Fruit fly (Drosophila melanogaster) whole organism, embryonic: ENCODE measurements around the gene CG11370.

Experiments
- ATbp ChIP-seq: fragments of 200-800 bp; sonication (Bioruptor generic); optimal IDR thresholded peaks from 2 replicates; lab custom pipeline; 2017; ENCODE audit warnings: missing biosample characterization, mild to moderate bottlenecking, missing genetic modification characterization, missing genetic modification reagents
- Antp ChIP-seq: fragments of 200-800 bp; sonication (Bioruptor generic); optimal IDR thresholded peaks from 3 replicates; lab custom pipeline; 2016; ENCODE audit warnings: missing biosample characterization, missing genetic modification characterization
- Asciz ChIP-seq: fragments of 200-800 bp; sonication (Bioruptor generic); optimal IDR thresholded peaks from 2 replicates; lab custom pipeline; 2017; ENCODE audit warnings: missing biosample characterization, mild to moderate bottlenecking, missing genetic modification characterization, missing genetic modification reagents
- CG10209 ChIP-seq: fragments of 200-800 bp; sonication (Bioruptor generic); optimal IDR thresholded peaks from 3 replicates; lab custom pipeline; 2017; ENCODE audit warnings: missing biosample characterization, mild to moderate bottlenecking, missing genetic modification characterization, missing genetic modification reagents
- CG10462 ChIP-seq: fragments of 200-800 bp; sonication (Bioruptor generic); optimal IDR thresholded peaks from 2 replicates; lab custom pipeline; 2016; ENCODE audit warnings: missing biosample characterization, missing genetic modification characterization
- CG10565 ChIP-seq: fragments of 200-800 bp; sonication (Bioruptor generic); optimal IDR thresholded peaks from 3 replicates; lab custom pipeline; 2016; ENCODE audit warnings: missing biosample characterization, mild to moderate bottlenecking, missing genetic modification characterization
- CG10979 ChIP-seq: fragments of 200-800 bp; sonication (Bioruptor generic); optimal IDR thresholded peaks from 2 replicates; lab custom pipeline; 2018; ENCODE audit warnings: missing biosample characterization, mild to moderate bottlenecking, missing genetic modification characterization, moderate library complexity
- CG12299 ChIP-seq: fragments of 200-800 bp; sonication (Bioruptor generic); optimal IDR thresholded peaks from 2 replicates; lab custom pipeline; 2018; ENCODE audit warnings: missing biosample characterization, mild to moderate bottlenecking, missing genetic modification characterization
- CG13894 ChIP-seq: fragments of 200-800 bp; sonication (Bioruptor generic); optimal IDR thresholded peaks from 3 replicates; lab custom pipeline; 2018; ENCODE audit warnings: missing biosample characterization, mild to moderate bottlenecking, missing genetic modification characterization, moderate library complexity
- CG15073 ChIP-seq: fragments of 200-800 bp; sonication (Bioruptor generic); optimal IDR thresholded peaks from 2 replicates; lab custom pipeline; 2016; ENCODE audit warnings: missing biosample characterization, missing genetic modification characterization
- CG15269 ChIP-seq: fragments of 200-800 bp; sonication (Bioruptor generic); optimal IDR thresholded peaks from 2 replicates; lab custom pipeline; 2018; ENCODE audit warnings: missing biosample characterization, mild to moderate bottlenecking, missing genetic modification characterization, moderate library complexity
- CG18011 ChIP-seq: fragments of 200-800 bp; sonication (Bioruptor generic); optimal IDR thresholded peaks from 2 replicates; lab custom pipeline; 2017; ENCODE audit warnings: missing biosample characterization, missing genetic modification characterization, mild to moderate bottlenecking, moderate library complexity, missing genotype
- CG2116 ChIP-seq: fragments of 200-800 bp; sonication (Bioruptor generic); optimal IDR thresholded peaks from 3 replicates; lab custom pipeline; 2018; ENCODE audit warnings: missing biosample characterization, mild to moderate bottlenecking, missing genetic modification characterization
- CG31224 ChIP-seq: fragments of 200-800 bp; sonication (Bioruptor generic); IDR thresholded peaks from 2 replicates; pipeline ENCODE4 v1.3.6; 2022; ENCODE audit warnings: missing biosample characterization, missing genetic modification characterization
- CG3847 ChIP-seq: fragments of 200-800 bp; sonication (Bioruptor generic); IDR thresholded peaks from 2 replicates; pipeline ENCODE4 v1.3.6; 2022; ENCODE audit warnings: missing biosample characterization, missing genetic modification characterization
- CG6175 ChIP-seq: fragments of 200-800 bp; sonication (Bioruptor generic); IDR thresholded peaks from 3 replicates; pipeline ENCODE4 v1.3.6; 2022; ENCODE audit warnings: missing biosample characterization, missing genetic modification characterization
- CG6654 ChIP-seq: fragments of 200-800 bp; sonication (Bioruptor generic); optimal IDR thresholded peaks from 2 replicates; lab custom pipeline; 2017; ENCODE audit warnings: missing biosample characterization, mild to moderate bottlenecking, missing genetic modification characterization
- CG7987 ChIP-seq: fragments of 200-800 bp; sonication (Bioruptor generic); optimal IDR thresholded peaks from 2 replicates; lab custom pipeline; 2018; ENCODE audit warnings: missing biosample characterization, mild to moderate bottlenecking, missing genetic modification characterization, moderate library complexity
- CG8765 ChIP-seq: fragments of 200-800 bp; sonication (Bioruptor generic); IDR thresholded peaks from 2 replicates; pipeline ENCODE4 v1.3.6; 2022; ENCODE audit warnings: missing biosample characterization, missing genetic modification characterization
- CG9609 ChIP-seq: fragments of 200-800 bp; sonication (Bioruptor generic); optimal IDR thresholded peaks from 3 replicates; lab custom pipeline; 2016; ENCODE audit warnings: missing biosample characterization, missing genetic modification characterization
- Dad ChIP-seq: fragments of 200-800 bp; sonication (Bioruptor generic); optimal IDR thresholded peaks from 3 replicates; lab custom pipeline; 2016; ENCODE audit warnings: missing biosample characterization, missing genetic modification characterization
- Dbx ChIP-seq: fragments of 200-800 bp; sonication (Bioruptor generic); IDR thresholded peaks from 3 replicates; pipeline ENCODE4 v1.3.6; 2022; ENCODE audit warnings: missing biosample characterization, missing genetic modification characterization
- Deaf1 ChIP-seq: fragments of 200-800 bp; optimal IDR thresholded peaks from 3 replicates; lab custom pipeline; 2019; ENCODE audit warnings: missing biosample characterization, mild to moderate bottlenecking, missing genetic modification characterization, moderate library complexity
- Gsc ChIP-seq: fragments of 200-800 bp; sonication (Bioruptor generic); IDR thresholded peaks from 2 replicates; pipeline ENCODE4 v1.3.6; 2022; ENCODE audit warnings: missing biosample characterization, missing genetic modification characterization
- HHEX ChIP-seq: fragments of 200-800 bp; sonication (Bioruptor generic); optimal IDR thresholded peaks from 3 replicates; lab custom pipeline; 2017; ENCODE audit warnings: missing biosample characterization, mild to moderate bottlenecking, missing genetic modification characterization, missing genetic modification reagents
- Hmr ChIP-seq: fragments of 200-800 bp; sonication (Bioruptor generic); optimal IDR thresholded peaks from 3 replicates; lab custom pipeline; 2017; ENCODE audit warnings: mild to moderate bottlenecking, missing biosample characterization, missing genetic modification reagents, missing genetic modification characterization
- Rx ChIP-seq: fragments of 200-800 bp; sonication (Bioruptor generic); IDR thresholded peaks from 2 replicates; pipeline ENCODE4 v1.3.6; 2022; ENCODE audit warnings: missing biosample characterization, missing genetic modification characterization
- Scr ChIP-seq: fragments of 200-800 bp; sonication (Bioruptor generic); IDR thresholded peaks from 2 replicates; pipeline ENCODE4 v1.3.6; 2022; ENCODE audit warnings: missing biosample characterization, missing genetic modification characterization; ENCODE audit not compliant: partially characterized antibody
- Side ChIP-seq: fragments of 200-800 bp; sonication (Bioruptor generic); optimal IDR thresholded peaks from 2 replicates; lab custom pipeline; 2016; ENCODE audit warnings: missing biosample characterization, missing genetic modification characterization
- ara ChIP-seq: fragments of 200-800 bp; sonication (Bioruptor generic); IDR thresholded peaks from 2 replicates; pipeline ENCODE4 v1.3.6; 2022; ENCODE audit warnings: missing biosample characterization, missing genetic modification characterization
- cas ChIP-seq: fragments of 200-800 bp; sonication (Bioruptor generic); IDR thresholded peaks from 2 replicates; pipeline ENCODE4 v1.3.6; 2022; ENCODE audit warnings: missing biosample characterization, missing genetic modification characterization
- chif ChIP-seq, 2 experiments: fragments of 200-800 bp; sonication (Bioruptor generic); optimal IDR thresholded peaks; 3 replicates each; lab custom pipeline; 2016; ENCODE audit warnings: missing biosample characterization in 2 of 2, missing genetic modification characterization in 2 of 2
- corto ChIP-seq: fragments of 200-800 bp; sonication (Bioruptor generic); optimal IDR thresholded peaks from 2 replicates; lab custom pipeline; 2016; ENCODE audit warnings: missing biosample characterization, mild to moderate bottlenecking, missing genetic modification characterization, moderate library complexity
- danr ChIP-seq: fragments of 200-800 bp; sonication (Bioruptor generic); IDR thresholded peaks from 2 replicates; pipeline ENCODE4 v1.3.6; 2022; ENCODE audit warnings: missing biosample characterization, missing genetic modification characterization
- gce ChIP-seq: fragments of 200-800 bp; sonication (Bioruptor generic); IDR thresholded peaks from 3 replicates; pipeline ENCODE4 v1.3.6; 2022; ENCODE audit warnings: missing biosample characterization, missing genetic modification characterization
- hkb ChIP-seq, 2 experiments: fragments of 200-800 bp in 1 of 2; fragments of >200 bp in 1 of 2; sonication (Bioruptor generic) in 1 of 2; IDR thresholded peaks in 1 of 2; optimal IDR thresholded peaks in 1 of 2; 2 replicates each; pipeline versions ENCODE4 v1.3.6 to Lab custom; 2017 to 2022; ENCODE audit warnings: missing biosample characterization in 1 of 2, missing genetic modification characterization in 1 of 2
- jing ChIP-seq: fragments of 200-800 bp; sonication (Bioruptor generic); optimal IDR thresholded peaks from 2 replicates; lab custom pipeline; 2018; ENCODE audit warnings: missing biosample characterization, mild to moderate bottlenecking, missing genetic modification characterization
- lbe ChIP-seq: fragments of 200-800 bp; sonication (Bioruptor generic); optimal IDR thresholded peaks from 2 replicates; lab custom pipeline; 2016; ENCODE audit warnings: missing biosample characterization, mild to moderate bottlenecking, missing genetic modification characterization
- mld ChIP-seq: fragments of 200-800 bp; sonication (Bioruptor generic); IDR thresholded peaks from 3 replicates; pipeline ENCODE4 v1.3.6; 2022; ENCODE audit warnings: missing biosample characterization, missing genetic modification characterization; ENCODE audit not compliant: partially characterized antibody
- org-1 ChIP-seq: fragments of 200-800 bp; sonication (Bioruptor generic); optimal IDR thresholded peaks from 2 replicates; lab custom pipeline; 2017; ENCODE audit warnings: missing biosample characterization, missing genetic modification characterization
- phol ChIP-seq: fragments of 200-800 bp; sonication (Bioruptor generic); optimal IDR thresholded peaks from 3 replicates; lab custom pipeline; 2018; ENCODE audit warnings: missing biosample characterization, mild to moderate bottlenecking, missing genetic modification characterization, moderate library complexity
- ranshi ChIP-seq: fragments of 200-800 bp; sonication (Bioruptor generic); IDR thresholded peaks from 2 replicates; pipeline ENCODE4 v1.3.6; 2022; ENCODE audit warnings: missing biosample characterization, missing genetic modification characterization
- row ChIP-seq: fragments of 200-800 bp; sonication (Bioruptor generic); IDR thresholded peaks from 3 replicates; pipeline ENCODE4 v1.3.6; 2022; ENCODE audit warnings: missing biosample characterization, missing genetic modification characterization
- tgo ChIP-seq: fragments of 200-800 bp; sonication (Bioruptor generic); IDR thresholded peaks from 3 replicates; pipeline ENCODE4 v1.3.6; 2022; ENCODE audit warnings: missing biosample characterization, missing genetic modification characterization
- unc-4 ChIP-seq: fragments of 200-800 bp; sonication (Bioruptor generic); IDR thresholded peaks from 2 replicates; pipeline ENCODE4 v1.3.6; 2022; ENCODE audit warnings: missing biosample characterization, missing genetic modification characterization; ENCODE audit not compliant: partially characterized antibody
- unpg ChIP-seq: fragments of 200-800 bp; sonication (Bioruptor generic); optimal IDR thresholded peaks from 3 replicates; lab custom pipeline; 2018; ENCODE audit warnings: missing biosample characterization, mild to moderate bottlenecking, missing genetic modification characterization, moderate library complexity
- wor ChIP-seq: fragments of 200-800 bp; sonication (Bioruptor generic); IDR thresholded peaks from 2 replicates; pipeline ENCODE4 v1.3.6; 2022; ENCODE audit warnings: missing biosample characterization, missing genetic modification characterization
- zfh2 ChIP-seq: fragments of 200-800 bp; sonication (Bioruptor generic); optimal IDR thresholded peaks from 2 replicates; lab custom pipeline; 2016; ENCODE audit warnings: missing biosample characterization, missing genetic modification characterization

CG11370 gene

DNA sequence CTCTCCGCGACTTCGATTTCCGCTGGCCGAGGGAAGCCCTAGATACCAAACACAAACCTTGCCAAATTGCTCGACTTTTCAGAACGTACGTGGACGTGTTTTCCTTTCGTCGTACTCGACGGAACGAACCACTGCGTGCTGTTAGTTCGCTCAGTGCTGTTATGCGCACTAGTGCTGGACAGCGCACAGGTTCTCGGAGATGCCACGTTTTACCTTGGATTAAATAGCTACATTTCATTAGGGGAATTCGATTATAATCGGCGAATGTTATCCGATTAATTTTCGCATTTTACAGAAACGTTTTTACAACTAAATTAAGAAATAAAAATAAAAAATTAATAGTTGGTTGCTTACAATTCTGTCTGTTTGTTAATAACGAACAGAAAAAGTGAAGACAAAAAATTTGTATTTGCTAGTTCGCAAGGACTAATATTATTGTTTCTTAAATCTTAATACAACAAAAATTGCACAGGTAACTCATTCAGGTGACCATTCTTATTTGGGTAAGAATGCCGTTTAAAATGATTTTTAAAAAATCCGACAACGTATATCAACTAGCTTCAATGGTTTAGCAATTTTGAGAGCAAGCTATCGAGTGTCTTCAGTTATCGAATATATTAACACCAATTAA lies 5.3 kb downstream of the CG11370 start, which contains the start of the genes ArfGAP3 and CG32452 (continued):
- peak; percentile 29 for TF ChIP-seq ATbp (GFP tag; lab: Kevin White, UChicago)
- no peak; the same call in 1 of the 2 replicates for TF ChIP-seq cas (GFP tag; lab: Robert Waterston, UW)
- peak; percentile 56 for TF ChIP-seq HHEX (GFP tag; lab: Kevin White, UChicago)
- no peak for TF ChIP-seq CG6654 (GFP tag; lab: Kevin White, UChicago)
- peak; percentile 38 for TF ChIP-seq CG12299
- TF ChIP-seq CG18011, result peak; percentile 95
- TF ChIP-seq zfh2 (GFP tag; lab: Kevin White, UChicago), result peak; percentile 80
- no peak for TF ChIP-seq corto (GFP tag; lab: Kevin White, UChicago)
- TF ChIP-seq CG3847, result peak; percentile 80
- TF ChIP-seq CG15073 (GFP tag; lab: Kevin White, UChicago), result no peak
- peak; percentile 68 for TF ChIP-seq unpg (GFP tag; lab: Kevin White, UChicago)
- TF ChIP-seq CG10462 (GFP tag; lab: Kevin White, UChicago), result peak; percentile 61
- peak; percentile 48 for TF ChIP-seq Dad
- peak; percentile 41; the same call in 1 of the 2 replicates for TF ChIP-seq CG31224 (GFP tag; lab: Robert Waterston, UW)
- peak; percentile 66 for TF ChIP-seq CG13894
- TF ChIP-seq wor (GFP tag; lab: Robert Waterston, UW), result peak; percentile 52
- TF ChIP-seq CG2116 (GFP tag; lab: Kevin White, UChicago), result peak; percentile 78
- peak; percentile 80 for TF ChIP-seq phol (tag; lab: Kevin White, UChicago)
- TF ChIP-seq ara (GFP tag; lab: Robert Waterston, UW), result peak; percentile 53
- peak; percentile 59; the same call in 1 of the 2 replicates for TF ChIP-seq ranshi (GFP tag; lab: Robert Waterston, UW)
- peak; percentile 36 for TF ChIP-seq Antp
- no peak for TF ChIP-seq CG7987 (GFP tag; lab: Kevin White, UChicago)
- TF ChIP-seq Scr (GFP tag; lab: Robert Waterston, UW), result peak; percentile 75
- peak; percentile 91 for TF ChIP-seq row (GFP tag; lab: Robert Waterston, UW)
- TF ChIP-seq CG10565 (GFP tag; lab: Kevin White, UChicago), result no peak
- peak; percentile 62 for TF ChIP-seq CG10979 (tag; lab: Kevin White, UChicago)
- peak; percentile 34 to 59 for TF ChIP-seq chif (GFP tag; optimal IDR thresholded peaks at IDR 0.05; lab: Kevin White, UChicago)
- TF ChIP-seq mld (GFP tag; lab: Robert Waterston, UW), result no peak
- peak; percentile 53; the same call in 1 of the 2 replicates for TF ChIP-seq Rx
- peak; percentile 61; the same call in 2 of the 3 replicates for TF ChIP-seq tgo (GFP tag; lab: Robert Waterston, UW)
- TF ChIP-seq Dbx, result peak; percentile 82
- peak; percentile 25 for TF ChIP-seq Asciz (GFP tag; lab: Kevin White, UChicago)
- peak; percentile 58 for TF ChIP-seq CG9609 (GFP tag; lab: Kevin White, UChicago)
- TF ChIP-seq danr, result 0 out of 2 replicates have a peak, but pooled peaks have one; percentile 27
- no peak for TF ChIP-seq hkb (optimal IDR thresholded peaks at IDR 0.05; lab: Kevin White, UChicago)
- TF ChIP-seq hkb (GFP tag; IDR thresholded peaks at IDR 0.05; lab: Robert Waterston, UW), result peak; percentile 73
- peak; percentile 40; the same call in 1 of the 3 replicates for TF ChIP-seq gce (GFP tag; lab: Robert Waterston, UW)
- peak; percentile 58; the same call in 1 of the 2 replicates for TF ChIP-seq unc-4 (GFP tag; lab: Robert Waterston, UW)
- TF ChIP-seq jing, result no peak
- peak; percentile 72 for TF ChIP-seq Hmr (GFP tag; lab: Kevin White, UChicago)
- TF ChIP-seq CG6175 (GFP tag; lab: Robert Waterston, UW), result peak; percentile 34; the same call in 1 of the 3 replicates
- TF ChIP-seq CG8765 (GFP tag; lab: Robert Waterston, UW), result peak; percentile 29; the same call in 1 of the 2 replicates
- no peak for TF ChIP-seq Gsc (GFP tag; lab: Robert Waterston, UW)
- TF ChIP-seq org-1 (GFP tag; lab: Kevin White, UChicago), result no peak
- TF ChIP-seq Deaf1, result peak; percentile 76
- TF ChIP-seq CG10209 (GFP tag; lab: Kevin White, UChicago), result peak; percentile 70
- TF ChIP-seq CG15269 (tag; lab: Kevin White, UChicago), result peak; percentile 75
- TF ChIP-seq Side, result peak; percentile 30
- TF ChIP-seq lbe, result peak; percentile 31
